Fruit fly (Drosophila melanogaster) whole organism, embryonic: ENCODE measurements around the gene Baldspot.

Experiments
- ATbp ChIP-seq: fragments of 200-800 bp; sonication (Bioruptor generic); optimal IDR thresholded peaks from 2 replicates; lab custom pipeline; 2017; ENCODE audit warnings: missing biosample characterization, mild to moderate bottlenecking, missing genetic modification characterization, missing genetic modification reagents
- Abd-B ChIP-seq: fragments of 200-800 bp; sonication (Bioruptor generic); optimal IDR thresholded peaks from 2 replicates; lab custom pipeline; 2018; ENCODE audit warnings: missing biosample characterization, mild to moderate bottlenecking, missing genetic modification characterization, moderate library complexity
- Aef1 ChIP-seq: fragments of 200-800 bp; sonication (Bioruptor generic); IDR thresholded peaks from 3 replicates; pipeline ENCODE4 v1.3.6; 2022; ENCODE audit warnings: missing biosample characterization, missing genetic modification characterization
- B-H2 ChIP-seq: fragments of 200-800 bp; sonication (Bioruptor generic); optimal IDR thresholded peaks from 2 replicates; lab custom pipeline; 2018; ENCODE audit warnings: missing biosample characterization, mild to moderate bottlenecking, missing genetic modification characterization
- CG10209 ChIP-seq: fragments of 200-800 bp; sonication (Bioruptor generic); optimal IDR thresholded peaks from 3 replicates; lab custom pipeline; 2017; ENCODE audit warnings: missing biosample characterization, mild to moderate bottlenecking, missing genetic modification characterization, missing genetic modification reagents
- CG10959 ChIP-seq: fragments of 200-800 bp; sonication (Bioruptor generic); IDR thresholded peaks from 2 replicates; pipeline ENCODE4 v1.3.6; 2022; ENCODE audit warnings: missing biosample characterization, missing genetic modification characterization
- CG11247 ChIP-seq: fragments of 200-800 bp; sonication (Bioruptor generic); IDR thresholded peaks from 2 replicates; pipeline ENCODE4 v1.3.6; 2022; ENCODE audit warnings: missing biosample characterization, missing genetic modification characterization
- CG11695 ChIP-seq: fragments of 200-800 bp; sonication (Bioruptor generic); IDR thresholded peaks from 3 replicates; pipeline ENCODE4 v1.3.6; 2022; ENCODE audit warnings: missing biosample characterization, missing genetic modification characterization
- CG12236 ChIP-seq: fragments of 200-800 bp; sonication (Bioruptor generic); optimal IDR thresholded peaks from 2 replicates; lab custom pipeline; 2016; ENCODE audit warnings: missing biosample characterization, missing genetic modification characterization
- CG1233 ChIP-seq: fragments of 200-800 bp; sonication (Bioruptor generic); optimal IDR thresholded peaks from 4 replicates; lab custom pipeline; 2018; ENCODE audit warnings: missing biosample characterization, mild to moderate bottlenecking, missing genetic modification characterization
- CG12744 ChIP-seq: fragments of 200-800 bp; sonication (Bioruptor generic); optimal IDR thresholded peaks from 2 replicates; lab custom pipeline; 2016; ENCODE audit warnings: missing biosample characterization, missing genetic modification characterization
- CG14667 ChIP-seq: fragments of 200-800 bp; sonication (Bioruptor generic); IDR thresholded peaks from 2 replicates; pipeline ENCODE4 v1.3.6; 2022; ENCODE audit warnings: missing biosample characterization, missing genetic modification characterization
- CG15479 ChIP-seq: fragments of 200-800 bp; sonication (Bioruptor generic); optimal IDR thresholded peaks from 3 replicates; lab custom pipeline; 2019; ENCODE audit warnings: missing biosample characterization, mild to moderate bottlenecking, missing genetic modification characterization, moderate library complexity
- CG1602 ChIP-seq: fragments of 200-800 bp; sonication (Bioruptor generic); optimal IDR thresholded peaks from 3 replicates; lab custom pipeline; 2016; ENCODE audit warnings: missing biosample characterization, missing genetic modification characterization
- CG17829 ChIP-seq: fragments of 200-800 bp; optimal IDR thresholded peaks from 2 replicates; lab custom pipeline; 2019; ENCODE audit warnings: missing biosample characterization, mild to moderate bottlenecking, missing genetic modification characterization, moderate library complexity
- CG18011 ChIP-seq: fragments of 200-800 bp; sonication (Bioruptor generic); optimal IDR thresholded peaks from 2 replicates; lab custom pipeline; 2017; ENCODE audit warnings: missing biosample characterization, missing genetic modification characterization, mild to moderate bottlenecking, moderate library complexity, missing genotype
- CG1832 ChIP-seq: fragments of 200-800 bp; sonication (Bioruptor generic); optimal IDR thresholded peaks from 2 replicates; lab custom pipeline; 2017; ENCODE audit warnings: missing biosample characterization, mild to moderate bottlenecking, missing genetic modification characterization, inconsistent platforms
- CG18599 ChIP-seq: fragments of 200-800 bp; sonication (Bioruptor generic); optimal IDR thresholded peaks from 3 replicates; lab custom pipeline; 2017; ENCODE audit warnings: missing biosample characterization, missing genetic modification characterization, mild to moderate bottlenecking, moderate library complexity, missing genetic modification reagents
- CG3163 ChIP-seq: fragments of 200-800 bp; sonication (Bioruptor generic); optimal IDR thresholded peaks from 3 replicates; lab custom pipeline; 2016; ENCODE audit warnings: missing biosample characterization, missing genetic modification characterization
- CG6175 ChIP-seq: fragments of 200-800 bp; sonication (Bioruptor generic); IDR thresholded peaks from 3 replicates; pipeline ENCODE4 v1.3.6; 2022; ENCODE audit warnings: missing biosample characterization, missing genetic modification characterization
- CG6813 ChIP-seq: fragments of 200-800 bp; sonication (Bioruptor generic); optimal IDR thresholded peaks from 2 replicates; lab custom pipeline; 2017; ENCODE audit warnings: missing biosample characterization, missing genetic modification characterization, mild to moderate bottlenecking, moderate library complexity, missing genetic modification reagents
- CG7786 ChIP-seq: fragments of 200-800 bp; sonication (Bioruptor generic); optimal IDR thresholded peaks from 2 replicates; lab custom pipeline; 2016; ENCODE audit warnings: missing biosample characterization, missing genetic modification characterization
- CG7928 ChIP-seq: fragments of 200-800 bp; sonication (Bioruptor generic); optimal IDR thresholded peaks from 2 replicates; lab custom pipeline; 2017; ENCODE audit warnings: missing biosample characterization, mild to moderate bottlenecking, missing genetic modification characterization
- D19A ChIP-seq: fragments of 200-800 bp; optimal IDR thresholded peaks from 3 replicates; lab custom pipeline; 2019; ENCODE audit warnings: missing biosample characterization, mild to moderate bottlenecking, missing genetic modification characterization, moderate library complexity
- Dek ChIP-seq: fragments of 200-800 bp; sonication (Bioruptor generic); optimal IDR thresholded peaks from 3 replicates; lab custom pipeline; 2019; ENCODE audit warnings: missing biosample characterization, mild to moderate bottlenecking, missing genetic modification characterization, moderate library complexity
- Dip2 ChIP-seq: fragments of 200-800 bp; sonication (Bioruptor generic); IDR thresholded peaks from 2 replicates; pipeline ENCODE4 v1.3.6; 2022; ENCODE audit warnings: missing biosample characterization, missing genetic modification characterization
- GATAe ChIP-seq: fragments of 200-800 bp; sonication (Bioruptor generic); conservative IDR thresholded peaks from 2 replicates; pipeline ENCODE4 v1.3.6; 2022; ENCODE audit warnings: missing biosample characterization, missing genetic modification characterization
- H15 ChIP-seq: fragments of 200-800 bp; sonication (Bioruptor generic); IDR thresholded peaks from 3 replicates; pipeline ENCODE4 v1.3.6; 2022; ENCODE audit warnings: missing biosample characterization, missing genetic modification characterization
- H2.0 ChIP-seq: fragments of 200-800 bp; sonication (Bioruptor generic); IDR thresholded peaks from 2 replicates; pipeline ENCODE4 v1.3.6; 2022; ENCODE audit warnings: missing biosample characterization, missing genetic modification characterization
- HmgZ ChIP-seq: fragments of 200-800 bp; sonication (Bioruptor generic); optimal IDR thresholded peaks from 2 replicates; lab custom pipeline; 2018; ENCODE audit warnings: missing biosample characterization, mild to moderate bottlenecking, missing genetic modification characterization
- Hr51 ChIP-seq, 2 experiments: fragments of 200-800 bp; sonication (Bioruptor generic); optimal IDR thresholded peaks; 2 replicates in 1 of 2; 3 replicates in 1 of 2; lab custom pipeline; 2016 to 2018; ENCODE audit warnings: missing biosample characterization in 2 of 2, missing genetic modification characterization in 2 of 2, mild to moderate bottlenecking in 1 of 2, moderate library complexity in 1 of 2
- Kr ChIP-seq: fragments of 200-800 bp; sonication (Bioruptor generic); optimal IDR thresholded peaks from 2 replicates; lab custom pipeline; 2017; ENCODE audit warnings: missing biosample characterization, mild to moderate bottlenecking, missing genetic modification characterization
- MTF-1 ChIP-seq: fragments of 200-800 bp; sonication (Bioruptor generic); optimal IDR thresholded peaks from 2 replicates; lab custom pipeline; 2018; ENCODE audit warnings: missing biosample characterization, mild to moderate bottlenecking, missing genetic modification characterization, borderline replicate concordance
- Tbp ChIP-seq: fragments of >200 bp; optimal IDR thresholded peaks from 2 replicates; lab custom pipeline; 2018; ENCODE audit warnings: missing biosample characterization, missing genetic modification characterization
- YL-1 ChIP-seq: fragments of 200-800 bp; sonication (Bioruptor generic); optimal IDR thresholded peaks from 3 replicates; lab custom pipeline; 2017; ENCODE audit warnings: missing biosample characterization, mild to moderate bottlenecking, missing genetic modification characterization
- ato ChIP-seq: fragments of 200-800 bp; sonication (Bioruptor generic); IDR thresholded peaks from 2 replicates; pipeline ENCODE4 v1.3.6; 2022; ENCODE audit warnings: missing biosample characterization, missing genetic modification characterization; ENCODE audit not compliant: partially characterized antibody
- bowl ChIP-seq: fragments of 200-800 bp; sonication (Bioruptor generic); IDR thresholded peaks from 2 replicates; pipeline ENCODE4 v1.3.6; 2022; ENCODE audit warnings: missing biosample characterization, missing genetic modification characterization
- cato ChIP-seq: fragments of 200-800 bp; sonication (Bioruptor generic); optimal IDR thresholded peaks from 2 replicates; lab custom pipeline; 2016; ENCODE audit warnings: missing biosample characterization, missing genetic modification characterization, borderline replicate concordance
- emc ChIP-seq: fragments of 200-800 bp; sonication (Bioruptor generic); optimal IDR thresholded peaks from 2 replicates; lab custom pipeline; 2016; ENCODE audit warnings: missing biosample characterization, missing genetic modification characterization
- fd3F ChIP-seq: fragments of 200-800 bp; sonication (Bioruptor generic); optimal IDR thresholded peaks from 2 replicates; lab custom pipeline; 2018; ENCODE audit warnings: missing biosample characterization, mild to moderate bottlenecking, missing genetic modification characterization, moderate library complexity
- gcm ChIP-seq: fragments of 200-800 bp; sonication (Bioruptor generic); optimal IDR thresholded peaks from 2 replicates; lab custom pipeline; 2019; ENCODE audit warnings: missing biosample characterization, mild to moderate bottlenecking, missing genetic modification characterization, moderate library complexity
- gro ChIP-seq: fragments of 200-800 bp; sonication (Bioruptor generic); optimal IDR thresholded peaks from 2 replicates; lab custom pipeline; 2016; ENCODE audit warnings: missing biosample characterization, missing genetic modification characterization
- jigr1 ChIP-seq: fragments of 200-800 bp; sonication (Bioruptor generic); IDR thresholded peaks from 3 replicates; pipeline ENCODE4 v1.3.6; 2022; ENCODE audit warnings: missing biosample characterization, missing genetic modification characterization
- lilli ChIP-seq: fragments of 200-800 bp; sonication (Bioruptor generic); optimal IDR thresholded peaks from 3 replicates; lab custom pipeline; 2016; ENCODE audit warnings: missing biosample characterization, missing genetic modification characterization
- lmd ChIP-seq: fragments of 200-800 bp; sonication (Bioruptor generic); IDR thresholded peaks from 2 replicates; pipeline ENCODE4 v1.3.6; 2022; ENCODE audit warnings: missing biosample characterization, missing genetic modification characterization
- row ChIP-seq: fragments of 200-800 bp; sonication (Bioruptor generic); IDR thresholded peaks from 3 replicates; pipeline ENCODE4 v1.3.6; 2022; ENCODE audit warnings: missing biosample characterization, missing genetic modification characterization
- scrt ChIP-seq: fragments of 200-800 bp; sonication (Bioruptor generic); optimal IDR thresholded peaks from 2 replicates; lab custom pipeline; 2018; ENCODE audit warnings: missing biosample characterization, mild to moderate bottlenecking, missing genetic modification characterization, moderate library complexity
- seq ChIP-seq: fragments of 200-800 bp; sonication (Bioruptor generic); IDR thresholded peaks from 2 replicates; pipeline ENCODE4 v1.3.6; 2022; ENCODE audit warnings: missing biosample characterization, missing genetic modification characterization
- sr ChIP-seq: fragments of 200-800 bp; sonication (Bioruptor generic); IDR thresholded peaks from 3 replicates; pipeline ENCODE4 v1.3.6; 2022; ENCODE audit warnings: missing biosample characterization, missing genetic modification characterization
- vfl ChIP-seq: fragments of 200-800 bp; sonication (Bioruptor generic); optimal IDR thresholded peaks from 2 replicates; lab custom pipeline; 2016; ENCODE audit warnings: missing biosample characterization, missing genetic modification characterization

The Baldspot gene

DNA sequence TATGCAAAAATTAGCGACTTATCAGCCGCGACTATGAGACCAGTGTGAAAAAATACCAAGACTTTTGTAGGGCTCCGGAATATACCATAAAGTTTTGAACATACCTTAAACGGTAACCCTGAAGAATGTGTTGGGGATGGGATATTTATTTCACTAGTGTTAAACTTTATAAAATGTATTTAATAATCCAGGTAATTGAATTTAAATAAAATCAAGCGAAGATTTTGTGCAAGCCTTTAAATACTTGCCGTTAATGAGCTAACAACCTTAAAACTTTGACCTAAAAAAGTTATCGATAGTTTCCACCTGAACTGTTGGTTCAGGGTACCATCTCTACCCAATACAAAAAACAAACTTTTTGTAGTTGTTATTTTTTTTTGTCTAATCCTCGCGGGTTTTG is 49.3 kb downstream of the Baldspot start, which contains the start of gene CG4101 (continued):
- TF ChIP-seq ato (GFP tag; lab: Robert Waterston, UW) (no peak), CG3163 (peak; percentile 2), Aef1 (GFP tag; lab: Robert Waterston, UW) (peak; percentile 80), CG7786 (GFP tag; lab: Kevin White, UChicago) (peak; percentile 76), CG1233 (GFP tag; lab: Kevin White, UChicago) (peak; percentile 60), lmd (GFP tag; lab: Robert Waterston, UW) (peak; percentile 75), HmgZ (tag; lab: Kevin White, UChicago) (peak; percentile 86), Hr51 (GFP tag; optimal IDR thresholded peaks at IDR 0.05; lab: Kevin White, UChicago) (peak; percentile 76 to 78), CG17829 (tag; lab: Kevin White, UChicago) (peak; percentile 76), CG6813 (peak; percentile 29), CG1832 (no peak), sr (no peak), CG12236 (GFP tag; lab: Kevin White, UChicago) (peak; percentile 12), CG1602 (GFP tag; lab: Kevin White, UChicago) (peak; percentile 80), CG15479 (GFP tag; lab: Kevin White, UChicago) (no peak), Dek (peak; percentile 77), CG7928 (GFP tag; lab: Kevin White, UChicago) (peak; percentile 88), seq (peak; percentile 63; the same call in 1 of the 2 replicates), CG11247 (GFP tag; lab: Robert Waterston, UW) (peak; percentile 70; the same call in 1 of the 2 replicates), CG10959 (GFP tag; lab: Robert Waterston, UW) (peak; percentile 44), B-H2 (peak; percentile 91), ATbp (GFP tag; lab: Kevin White, UChicago) (peak; percentile 48), GATAe (GFP tag; lab: Robert Waterston, UW) (no peak), row (peak; percentile 94), lilli (GFP tag; lab: Kevin White, UChicago) (peak; percentile 92), jigr1 (GFP tag; lab: Robert Waterston, UW) (no peak), cato (GFP tag; lab: Kevin White, UChicago) (peak; percentile 35), CG18599 (GFP tag; lab: Kevin White, UChicago) (peak; percentile 80), H15 (peak; percentile 58; the same call in 1 of the 3 replicates), Dip2 (GFP tag; lab: Robert Waterston, UW) (no peak), CG11695 (peak; percentile 59; the same call in 1 of the 3 replicates), vfl (GFP tag; lab: Kevin White, UChicago) (peak; percentile 81), fd3F (GFP tag; lab: Kevin White, UChicago) (peak; percentile 78), scrt (peak; percentile 43), CG6175 (GFP tag; lab: Robert Waterston, UW) (peak; percentile 69; the same call in 2 of the 3 replicates), gcm (GFP tag; lab: Kevin White, UChicago) (peak; percentile 73), Tbp (no peak), Kr (no peak), gro (GFP tag; lab: Kevin White, UChicago) (peak; percentile 83), YL-1 (GFP tag; lab: Kevin White, UChicago) (peak; percentile 79), bowl (GFP tag; lab: Robert Waterston, UW) (no peak), emc (peak; percentile 21), CG10209 (GFP tag; lab: Kevin White, UChicago) (peak; percentile 74), CG12744 (GFP tag; lab: Kevin White, UChicago) (peak; percentile 72), CG18011 (GFP tag; lab: Kevin White, UChicago) (peak; percentile 65), CG14667 (peak; percentile 62), MTF-1 (GFP tag; lab: Kevin White, UChicago) (no peak), H2.0 (peak; percentile 77), Abd-B (GFP tag; lab: Kevin White, UChicago) (peak; percentile 75), D19A (tag; lab: Kevin White, UChicago) (peak; percentile 54)
